Worm (Caenorhabditis elegans) whole organism, L2 larva: ENCODE data around the gene T26G10.5.

Source experiments
- C34F6.9 ChIP-seq: fragments of 150-350 bp; optimal IDR thresholded peaks from 2 replicates; lab custom pipeline; 2014; ENCODE audit warnings: missing biosample characterization, missing genetic modification characterization
- R02D3.7 ChIP-seq: fragments of 150-350 bp; optimal IDR thresholded peaks from 2 replicates; lab custom pipeline; 2014; ENCODE audit warnings: missing biosample characterization, missing genetic modification characterization
- ZK546.5 ChIP-seq: sonication (generic microtip); optimal IDR thresholded peaks from 2 replicates; lab custom pipeline; 2017; ENCODE audit warnings: missing biosample characterization, missing genetic modification characterization
- aly-2 ChIP-seq: fragments of 150-350 bp; optimal IDR thresholded peaks from 2 replicates; lab custom pipeline; 2014; ENCODE audit warnings: missing biosample characterization, missing genetic modification characterization
- ama-1 ChIP-seq: fragments of 150-350 bp; optimal IDR thresholded peaks from 2 replicates; lab custom pipeline; 2018; ENCODE audit warnings: inconsistent platforms
- blmp-1 ChIP-seq: sonication (generic microtip); optimal IDR thresholded peaks from 2 replicates; lab custom pipeline; 2017; ENCODE audit warnings: missing genetic modification characterization, mild to moderate bottlenecking, missing compliant biosample characterization, antibody characterized with exemption, moderate library complexity; ENCODE audit not compliant: insufficient read depth
- elt-1 ChIP-seq: fragments of 150-350 bp; optimal IDR thresholded peaks from 2 replicates; lab custom pipeline; 2014; ENCODE audit warnings: missing biosample characterization, missing genetic modification characterization
- lin-39 ChIP-seq: fragments of 150-350 bp; optimal IDR thresholded peaks from 2 replicates; lab custom pipeline; 2014; ENCODE audit warnings: missing biosample characterization, missing genetic modification reagents, missing genetic modification characterization
- lsy-2 ChIP-seq, 2 experiments: fragments of 150-350 bp in 1 of 2; sonication (generic microtip) in 1 of 2; optimal IDR thresholded peaks; 2 replicates each; lab custom pipeline; 2014 to 2017; ENCODE audit warnings: missing biosample characterization in 2 of 2, missing genetic modification characterization in 2 of 2
- nhr-12 ChIP-seq: fragments of 150-350 bp; optimal IDR thresholded peaks from 2 replicates; lab custom pipeline; 2014; ENCODE audit warnings: missing biosample characterization, missing genetic modification characterization
- nhr-6 ChIP-seq: fragments of 150-350 bp; optimal IDR thresholded peaks from 2 replicates; lab custom pipeline; 2014; ENCODE audit warnings: missing biosample characterization, missing genetic modification characterization
- unc-39 ChIP-seq: fragments of 150-350 bp; optimal IDR thresholded peaks from 2 replicates; lab custom pipeline; 2014; ENCODE audit warnings: missing biosample characterization, missing genetic modification characterization
- unc-62 ChIP-seq: fragments of 150-350 bp; optimal IDR thresholded peaks from 2 replicates; lab custom pipeline; 2014; ENCODE audit warnings: missing biosample characterization, missing genetic modification reagents, missing genetic modification characterization
- ztf-1 ChIP-seq: fragments of 200-800 bp; sonication (Bioruptor generic); conservative IDR thresholded peaks from 2 replicates; pipeline ENCODE4 v1.3.6; 2022; ENCODE audit warnings: missing genetic modification characterization, missing compliant biosample characterization

T26G10.5 gene

DNA sequence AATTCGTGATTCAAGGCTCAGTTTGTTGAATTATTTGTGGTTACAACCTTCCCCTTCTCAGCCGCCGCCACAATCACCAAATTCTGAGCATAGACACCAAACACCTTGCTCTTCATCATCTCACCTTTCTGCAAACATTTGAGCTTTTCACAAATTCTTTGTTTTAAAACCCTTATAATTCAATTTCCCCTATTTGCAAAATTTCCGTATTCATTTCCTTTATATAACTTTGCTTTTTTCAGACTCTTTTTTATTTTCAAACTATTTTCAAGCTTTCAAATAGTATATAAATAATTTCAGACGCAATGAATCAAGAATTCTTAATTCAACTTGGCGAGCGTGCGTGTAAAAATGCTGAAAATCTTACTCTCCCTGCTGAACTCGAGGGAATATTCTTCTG lies 42.7 kb downstream of the T26G10.5 start, which contains the start of gene tkr-1:
TSS of gene tkr-1 (plus strand) at position 301 of the 400 bp plus-strand sequence.
- TF ChIP-seq C34F6.9 (tag; lab: Kevin White, UChicago), result no peak
- TF ChIP-seq R02D3.7 (tag; lab: Kevin White, UChicago), result no peak
- TF ChIP-seq ama-1, result no peak
- TF ChIP-seq elt-1 (tag; lab: Kevin White, UChicago), result no peak
- TF ChIP-seq aly-2, result no peak
- TF ChIP-seq nhr-12 (tag; lab: Kevin White, UChicago), result no peak
- TF ChIP-seq unc-39 (tag; lab: Kevin White, UChicago), result no peak
- TF ChIP-seq lin-39, result no peak
- TF ChIP-seq nhr-6 (tag; lab: Kevin White, UChicago), result no peak
- TF ChIP-seq, all 48 proteins: peak for 0

DNA sequence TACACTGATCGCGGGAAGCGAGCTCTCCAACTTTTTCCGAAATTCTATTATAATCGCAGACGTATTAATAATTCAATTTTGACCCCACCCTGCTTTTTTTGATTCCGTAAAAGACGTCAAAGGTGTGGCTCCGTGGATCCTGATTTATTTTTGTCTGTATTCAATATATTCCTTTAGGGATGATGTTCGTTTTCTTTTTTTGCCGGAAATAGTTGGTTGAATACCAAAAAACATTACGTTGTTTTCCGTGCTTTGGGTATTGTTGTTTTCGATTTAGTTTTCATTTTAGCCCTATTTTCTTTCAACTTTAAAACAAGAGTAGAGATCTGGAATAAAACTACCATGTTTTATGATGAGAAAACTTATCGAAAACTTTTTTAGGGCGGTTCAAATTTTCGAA lies 49.5 kb downstream of the T26G10.5 start:
- TF ChIP-seq ztf-1 (GFP tag; lab: Robert Waterston, UW) (no peak), ZK546.5 (no peak), lsy-2 (tag; optimal IDR thresholded peaks at IDR 0.05; lab: Kevin White, UChicago) (no peak), nhr-12 (tag; lab: Kevin White, UChicago) (no peak), blmp-1 (no peak), unc-62 (GFP tag; lab: Kevin White, UChicago) (no peak), unc-39 (tag; lab: Kevin White, UChicago) (no peak)
